Fruit fly (Drosophila melanogaster): Measurements from ENCODE around the gene mst.

mst gene

dm6 chrX:21388734-21389133 lies at the start of gene mst:
Gene mst (plus strand): TSS chrX:21388977.
- TF ChIP-seq N (GFP tag; optimal IDR thresholded peaks at IDR 0.05) = no peak
- TF ChIP-seq ey (GFP tag; optimal IDR thresholded peaks at IDR 0.05) = no peak
- TF ChIP-seq Myc (optimal IDR thresholded peaks at IDR 0.05) = no peak
- TF ChIP-seq sv (GFP tag; optimal IDR thresholded peaks at IDR 0.05) = no peak
- no peak for TF ChIP-seq h (GFP tag; optimal IDR thresholded peaks at IDR 0.05)
- no peak for TF ChIP-seq dl (GFP tag; optimal IDR thresholded peaks at IDR 0.05; ENCODE audit: insufficient read depth in 1 of 2, partially characterized antibody in 2 of 2)
- TF ChIP-seq Sp1 (GFP tag; optimal IDR thresholded peaks at IDR 0.05) = no peak
- TF ChIP-seq sage (GFP tag; optimal IDR thresholded peaks at IDR 0.05) = no peak
- no peak for TF ChIP-seq Mio (GFP tag; optimal IDR thresholded peaks at IDR 0.05)

dm6 chrX:21339476-21339931 lies 49.3 kb upstream of the mst start, which contains the start of the genes tty and fliI:
Gene tty (minus strand): TSS chrX:21339676.
Gene fliI (plus strand): TSS chrX:21339741.
- TF ChIP-seq psq (GFP tag; optimal IDR thresholded peaks at IDR 0.05) (peak; percentile 67), Hr78 (GFP tag; optimal IDR thresholded peaks at IDR 0.05) (no peak), usp (GFP tag; optimal IDR thresholded peaks at IDR 0.05) (no peak), pan (optimal IDR thresholded peaks at IDR 0.05) (no peak), tai (GFP tag; optimal IDR thresholded peaks at IDR 0.05) (no peak), GATAd (GFP tag; optimal IDR thresholded peaks at IDR 0.05) (peak; percentile 60), h (GFP tag; optimal IDR thresholded peaks at IDR 0.05) (peak; percentile 87), fru (GFP tag; optimal IDR thresholded peaks at IDR 0.05) (peak; percentile 83), OdsH (GFP tag; optimal IDR thresholded peaks at IDR 0.05) (peak; percentile 72), dmrt93B (GFP tag; optimal IDR thresholded peaks at IDR 0.05) (no peak), sage (GFP tag; optimal IDR thresholded peaks at IDR 0.05) (no peak), Sp1 (GFP tag; optimal IDR thresholded peaks at IDR 0.05) (peak; percentile 86), HLH106 (tag; optimal IDR thresholded peaks at IDR 0.05) (peak; percentile 78), Myc (optimal IDR thresholded peaks at IDR 0.05) (peak; percentile 51), Mio (GFP tag; optimal IDR thresholded peaks at IDR 0.05) (peak; percentile 15), CG9705 (GFP tag; optimal IDR thresholded peaks at IDR 0.05) (peak; percentile 60), lola (GFP tag; optimal IDR thresholded peaks at IDR 0.05) (no peak), rgr (GFP tag; optimal IDR thresholded peaks at IDR 0.05) (peak; percentile 88), Abd-B (GFP tag; optimal IDR thresholded peaks at IDR 0.05) (no peak), woc (GFP tag; optimal IDR thresholded peaks at IDR 0.05) (peak; percentile 80), foxo (GFP tag; optimal IDR thresholded peaks at IDR 0.05) (peak; percentile 30 to 85), CrebA (GFP tag; optimal IDR thresholded peaks at IDR 0.05; ENCODE audit: borderline replicate concordance) (no peak), ey (GFP tag; optimal IDR thresholded peaks at IDR 0.05) (peak; percentile 86), jim (GFP tag; optimal IDR thresholded peaks at IDR 0.05) (peak; percentile 70), Dfd (GFP tag; optimal IDR thresholded peaks at IDR 0.05) (no peak), Hnf4 (GFP tag; optimal IDR thresholded peaks at IDR 0.05) (no peak), br (GFP tag; optimal IDR thresholded peaks at IDR 0.05) (peak; percentile 79), Rel (GFP tag; optimal IDR thresholded peaks at IDR 0.05) (peak; percentile 15), Rel (tag; optimal IDR thresholded peaks at IDR 0.05) (peak; percentile 88), dl (GFP tag; optimal IDR thresholded peaks at IDR 0.05; ENCODE audit: insufficient read depth in 1 of 2, partially characterized antibody in 2 of 2) (no peak), Jra (GFP tag; optimal IDR thresholded peaks at IDR 0.05) (peak; percentile 59), CG32264 (GFP tag; optimal IDR thresholded peaks at IDR 0.05) (peak; percentile 76), N (GFP tag; optimal IDR thresholded peaks at IDR 0.05) (no peak), brk (GFP tag; optimal IDR thresholded peaks at IDR 0.05) (no peak), dsf (GFP tag; optimal IDR thresholded peaks at IDR 0.05; ENCODE audit: borderline replicate concordance) (peak; percentile 46), Dif (GFP tag; optimal IDR thresholded peaks at IDR 0.05; ENCODE audit: partially characterized antibody) (peak; percentile 13), Hr83 (GFP tag; optimal IDR thresholded peaks at IDR 0.05; ENCODE audit: poor library complexity, severe bottlenecking) (peak; percentile 89), Vsx2 (GFP tag; optimal IDR thresholded peaks at IDR 0.05; ENCODE audit: partially characterized antibody) (no peak), sv (GFP tag; optimal IDR thresholded peaks at IDR 0.05) (peak; percentile 69)

All from whole organism, wandering third instar larva.